Worm (Caenorhabditis elegans): Measurements from ENCODE around the gene bath-27.

The bath-27 gene

ce11 chrII:3332039-3332438 is 26.9 kb upstream of the bath-27 start, which contains the start of gene irld-27:
Gene irld-27, plus strand, starts transcription at chrII:3332339.
- TF ChIP-seq F13C5.2 (tag; optimal IDR thresholded peaks at IDR 0.05) (no peak), tbx-11 (GFP tag; IDR thresholded peaks at IDR 0.05) (no peak), pes-1 (GFP tag; IDR thresholded peaks at IDR 0.05) (no peak), flt-1 (GFP tag; IDR thresholded peaks at IDR 0.05) (no peak), scrt-1 (GFP tag; IDR thresholded peaks at IDR 0.05) (no peak), hmbx-1 (tag; optimal IDR thresholded peaks at IDR 0.05) (no peak), hnd-1 (tag; optimal IDR thresholded peaks at IDR 0.05) (no peak), ets-7 (tag; optimal IDR thresholded peaks at IDR 0.05) (no peak), ama-1 (optimal IDR thresholded peaks at IDR 0.05) (no peak), tra-4 (tag; optimal IDR thresholded peaks at IDR 0.05) (no peak)

- TF ChIP-seq F13C5.2 (tag; optimal IDR thresholded peaks at IDR 0.05) (no peak), ama-1 (optimal IDR thresholded peaks at IDR 0.05) (no peak), tra-4 (tag; optimal IDR thresholded peaks at IDR 0.05) (no peak), ets-7 (tag; optimal IDR thresholded peaks at IDR 0.05) (no peak), flt-1 (GFP tag; IDR thresholded peaks at IDR 0.05) (no peak), hmg-4 (GFP tag; optimal IDR thresholded peaks at IDR 0.05) (no peak), tbx-37 (GFP tag; conservative IDR thresholded peaks at IDR 0.05) (no peak), tbx-11 (GFP tag; IDR thresholded peaks at IDR 0.05) (no peak), ceh-36 (tag; optimal IDR thresholded peaks at IDR 0.05) (no peak), B0310.2 (tag; optimal IDR thresholded peaks at IDR 0.05) (no peak), ceh-13 (GFP tag; optimal IDR thresholded peaks at IDR 0.05) (no peak), scrt-1 (GFP tag; IDR thresholded peaks at IDR 0.05) (no peak), hnd-1 (tag; optimal IDR thresholded peaks at IDR 0.05) (no peak), hmbx-1 (tag; optimal IDR thresholded peaks at IDR 0.05) (no peak), aly-1 (tag; optimal IDR thresholded peaks at IDR 0.05) (no peak), sea-1 (GFP tag; conservative IDR thresholded peaks at IDR 0.05) (no peak)
Measured at ce11 chrII:3337039-3337438, 21.9 kb upstream of the bath-27 start, which contains the start of gene F14D2.19. Gene F14D2.19, minus strand, starts transcription at chrII:3337139.

ce11 chrII:3338556-3338955 is 20.4 kb upstream of the bath-27 start, which contains the start of gene F14D2.7:
Gene F14D2.7, minus strand, starts transcription at chrII:3338656.
- TF ChIP-seq scrt-1 (GFP tag; IDR thresholded peaks at IDR 0.05): no peak
- TF ChIP-seq hnd-1 (tag; optimal IDR thresholded peaks at IDR 0.05): no peak
- no peak for TF ChIP-seq pes-1 (GFP tag; IDR thresholded peaks at IDR 0.05)
- TF ChIP-seq tbx-37 (GFP tag; conservative IDR thresholded peaks at IDR 0.05): no peak
- TF ChIP-seq aly-1 (tag; optimal IDR thresholded peaks at IDR 0.05): no peak
- TF ChIP-seq ets-7 (tag; optimal IDR thresholded peaks at IDR 0.05): no peak
- TF ChIP-seq tbx-11 (GFP tag; IDR thresholded peaks at IDR 0.05): no peak

ce11 chrII:3340251-3340650 is 18.7 kb upstream of the bath-27 start, which contains the start of gene F14D2.5:
Gene F14D2.5, plus strand, starts transcription at chrII:3340551.
- TF ChIP-seq scrt-1 (GFP tag; IDR thresholded peaks at IDR 0.05) (no peak), hnd-1 (tag; optimal IDR thresholded peaks at IDR 0.05) (no peak), hmbx-1 (tag; optimal IDR thresholded peaks at IDR 0.05) (no peak), flt-1 (GFP tag; IDR thresholded peaks at IDR 0.05) (no peak), B0310.2 (tag; optimal IDR thresholded peaks at IDR 0.05) (no peak), ceh-36 (tag; optimal IDR thresholded peaks at IDR 0.05) (no peak), tbx-37 (GFP tag; conservative IDR thresholded peaks at IDR 0.05) (no peak), tra-4 (tag; optimal IDR thresholded peaks at IDR 0.05) (no peak), sea-1 (GFP tag; conservative IDR thresholded peaks at IDR 0.05) (no peak), tbx-11 (GFP tag; IDR thresholded peaks at IDR 0.05) (no peak), hmg-4 (GFP tag; optimal IDR thresholded peaks at IDR 0.05) (no peak), ama-1 (optimal IDR thresholded peaks at IDR 0.05) (no peak), pes-1 (GFP tag; IDR thresholded peaks at IDR 0.05) (no peak), aly-1 (tag; optimal IDR thresholded peaks at IDR 0.05) (no peak), F13C5.2 (tag; optimal IDR thresholded peaks at IDR 0.05) (no peak)

- TF ChIP-seq flt-1 (GFP tag; IDR thresholded peaks at IDR 0.05): no peak
- no peak for TF ChIP-seq ets-7 (tag; optimal IDR thresholded peaks at IDR 0.05)
- TF ChIP-seq ceh-36 (tag; optimal IDR thresholded peaks at IDR 0.05): no peak
- no peak for TF ChIP-seq tbx-37 (GFP tag; conservative IDR thresholded peaks at IDR 0.05)
- no peak for TF ChIP-seq tra-4 (tag; optimal IDR thresholded peaks at IDR 0.05)
- no peak for TF ChIP-seq hmbx-1 (tag; optimal IDR thresholded peaks at IDR 0.05)
- no peak for TF ChIP-seq scrt-1 (GFP tag; IDR thresholded peaks at IDR 0.05)
- TF ChIP-seq B0310.2 (tag; optimal IDR thresholded peaks at IDR 0.05): no peak
- no peak for TF ChIP-seq ceh-13 (GFP tag; optimal IDR thresholded peaks at IDR 0.05)
- no peak for TF ChIP-seq aly-1 (tag; optimal IDR thresholded peaks at IDR 0.05)
- no peak for TF ChIP-seq hnd-1 (tag; optimal IDR thresholded peaks at IDR 0.05)
- TF ChIP-seq ama-1 (optimal IDR thresholded peaks at IDR 0.05): no peak
- TF ChIP-seq F13C5.2 (tag; optimal IDR thresholded peaks at IDR 0.05): no peak
- TF ChIP-seq hmg-4 (GFP tag; optimal IDR thresholded peaks at IDR 0.05): no peak
- no peak for TF ChIP-seq sea-1 (GFP tag; conservative IDR thresholded peaks at IDR 0.05)
- no peak for TF ChIP-seq pes-1 (GFP tag; IDR thresholded peaks at IDR 0.05)
- no peak for TF ChIP-seq tbx-11 (GFP tag; IDR thresholded peaks at IDR 0.05)
Measured at ce11 chrII:3340818-3341217, 18.1 kb upstream of the bath-27 start.

ce11 chrII:3341989-3342388 is 16.9 kb upstream of the bath-27 start, which contains the start of gene F14D2.11:
Gene F14D2.11, minus strand, starts transcription at chrII:3342089.
- no peak for TF ChIP-seq tbx-11 (GFP tag; IDR thresholded peaks at IDR 0.05)
- TF ChIP-seq hmbx-1 (tag; optimal IDR thresholded peaks at IDR 0.05): no peak
- no peak for TF ChIP-seq ceh-36 (tag; optimal IDR thresholded peaks at IDR 0.05)
- TF ChIP-seq tbx-37 (GFP tag; conservative IDR thresholded peaks at IDR 0.05): no peak
- TF ChIP-seq hmg-4 (GFP tag; optimal IDR thresholded peaks at IDR 0.05): no peak
- TF ChIP-seq tra-4 (tag; optimal IDR thresholded peaks at IDR 0.05): no peak
- no peak for TF ChIP-seq pes-1 (GFP tag; IDR thresholded peaks at IDR 0.05)
- no peak for TF ChIP-seq F13C5.2 (tag; optimal IDR thresholded peaks at IDR 0.05)

ce11 chrII:3343714-3344113 is 15.2 kb upstream of the bath-27 start, which contains the start of gene F14D2.15:
Gene F14D2.15, minus strand, starts transcription at chrII:3343814.
- TF ChIP-seq ceh-13 (GFP tag; optimal IDR thresholded peaks at IDR 0.05): no peak
- no peak for TF ChIP-seq flt-1 (GFP tag; IDR thresholded peaks at IDR 0.05)
- no peak for TF ChIP-seq tbx-11 (GFP tag; IDR thresholded peaks at IDR 0.05)
- no peak for TF ChIP-seq tra-4 (tag; optimal IDR thresholded peaks at IDR 0.05)
- no peak for TF ChIP-seq scrt-1 (GFP tag; IDR thresholded peaks at IDR 0.05)
- no peak for TF ChIP-seq ets-7 (tag; optimal IDR thresholded peaks at IDR 0.05)
- TF ChIP-seq sea-1 (GFP tag; conservative IDR thresholded peaks at IDR 0.05): no peak
- TF ChIP-seq tbx-37 (GFP tag; conservative IDR thresholded peaks at IDR 0.05): no peak
- no peak for TF ChIP-seq pes-1 (GFP tag; IDR thresholded peaks at IDR 0.05)
